Worm (Caenorhabditis elegans) whole organism, young adult: ENCODE results near the gene C04E6.5.

Source experiments
- F23B12.7 ChIP-seq: sonication (generic microtip); optimal IDR thresholded peaks from 2 replicates; lab custom pipeline; 2017; ENCODE audit warnings: missing genetic modification characterization, mild to moderate bottlenecking, missing compliant biosample characterization, antibody characterized with exemption, moderate library complexity; ENCODE audit not compliant: insufficient read depth
- F37B4.10 ChIP-seq: fragments of 200-800 bp; sonication (Bioruptor generic); IDR thresholded peaks from 2 replicates; pipeline ENCODE4 v1.3.6; 2022; ENCODE audit warnings: missing genetic modification characterization, missing compliant biosample characterization
- F52B5.7 ChIP-seq: sonication (generic microtip); optimal IDR thresholded peaks from 2 replicates; lab custom pipeline; 2016; ENCODE audit warnings: mild to moderate bottlenecking, missing genetic modification characterization, missing compliant biosample characterization
- Y53F4B.3 ChIP-seq: fragments of 200-800 bp; sonication (Bioruptor generic); IDR thresholded peaks from 2 replicates; pipeline ENCODE4 v1.3.6; 2022; ENCODE audit warnings: missing genetic modification reagents, missing genetic modification characterization, missing compliant biosample characterization
- Y53G8AR.9 ChIP-seq: fragments of 200-800 bp; sonication (Bioruptor generic); conservative IDR thresholded peaks from 2 replicates; pipeline ENCODE4 v1.3.6; 2022; ENCODE audit warnings: missing genetic modification reagents, missing genetic modification characterization, missing compliant biosample characterization
- Y56A3A.18 ChIP-seq: fragments of 200-800 bp; sonication (Bioruptor generic); IDR thresholded peaks from 2 replicates; pipeline ENCODE4 v1.3.6; 2022; ENCODE audit warnings: missing genetic modification reagents, missing genetic modification characterization, missing compliant biosample characterization
- Y95B8A.8 ChIP-seq: fragments of 200-800 bp; sonication (Bioruptor generic); IDR thresholded peaks from 2 replicates; pipeline ENCODE4 v1.3.6; 2022; ENCODE audit warnings: missing genetic modification reagents, missing genetic modification characterization, missing compliant biosample characterization
- atf-7 ChIP-seq: sonication (generic microtip); optimal IDR thresholded peaks from 2 replicates; lab custom pipeline; 2017; ENCODE audit warnings: mild to moderate bottlenecking, missing genetic modification characterization, missing compliant biosample characterization
- cebp-2 ChIP-seq: fragments of 200-800 bp; sonication (Bioruptor generic); IDR thresholded peaks from 2 replicates; pipeline ENCODE4 v1.3.6; 2022; ENCODE audit warnings: missing genetic modification characterization, missing compliant biosample characterization
- ceh-79 ChIP-seq: sonication (generic microtip); optimal IDR thresholded peaks from 2 replicates; lab custom pipeline; 2017; ENCODE audit warnings: mild to moderate bottlenecking, missing genetic modification characterization, missing compliant biosample characterization
- ceh-91 ChIP-seq: fragments of 200-800 bp; sonication (Bioruptor generic); IDR thresholded peaks from 2 replicates; pipeline ENCODE4 v1.3.6; 2022; ENCODE audit warnings: missing genetic modification reagents, missing genetic modification characterization, missing compliant biosample characterization
- dox-1 ChIP-seq: fragments of 200-800 bp; sonication (Bioruptor generic); IDR thresholded peaks from 2 replicates; pipeline ENCODE4 v1.3.6; 2022; ENCODE audit warnings: missing genetic modification reagents, missing genetic modification characterization, missing compliant biosample characterization
- egl-18 ChIP-seq: fragments of 200-800 bp; sonication (Bioruptor generic); IDR thresholded peaks from 2 replicates; pipeline ENCODE4 v1.3.6; 2022; ENCODE audit warnings: missing genetic modification reagents, missing genetic modification characterization, missing compliant biosample characterization
- egl-44 ChIP-seq: fragments of 200-800 bp; sonication (Bioruptor generic); IDR thresholded peaks from 2 replicates; pipeline ENCODE4 v1.3.6; 2022; ENCODE audit warnings: missing genetic modification reagents, missing genetic modification characterization, missing compliant biosample characterization
- egrh-3 ChIP-seq: fragments of 200-800 bp; sonication (Bioruptor generic); IDR thresholded peaks from 2 replicates; pipeline ENCODE4 v1.3.6; 2022; ENCODE audit warnings: missing genetic modification reagents, missing genetic modification characterization, missing compliant biosample characterization
- ets-4 ChIP-seq: fragments of 200-800 bp; sonication (Bioruptor generic); optimal IDR thresholded peaks from 2 replicates; lab custom pipeline; 2018; ENCODE audit warnings: mild to moderate bottlenecking, missing genetic modification characterization, missing compliant biosample characterization
- him-1 ChIP-seq: sonication (generic microtip); optimal IDR thresholded peaks from 2 replicates; lab custom pipeline; 2016; ENCODE audit warnings: missing genotype, missing genetic modification reagents, missing genetic modification characterization, missing compliant biosample characterization
- hlh-26 ChIP-seq: fragments of 200-800 bp; sonication (Bioruptor generic); conservative IDR thresholded peaks from 2 replicates; pipeline ENCODE4 v1.3.6; 2022; ENCODE audit warnings: missing genetic modification reagents, missing genetic modification characterization, missing compliant biosample characterization
- hmg-20 ChIP-seq: fragments of 200-800 bp; sonication (Bioruptor generic); IDR thresholded peaks from 2 replicates; pipeline ENCODE4 v1.3.6; 2022; ENCODE audit warnings: missing genetic modification reagents, missing genetic modification characterization, missing compliant biosample characterization
- hrde-1 ChIP-seq: sonication (generic microtip); optimal IDR thresholded peaks from 2 replicates; lab custom pipeline; 2016; ENCODE audit warnings: missing genetic modification characterization, mild to moderate bottlenecking, missing compliant biosample characterization, moderate library complexity, missing genotype, missing genetic modification reagents, borderline replicate concordance
- let-526 ChIP-seq: fragments of 200-800 bp; sonication (Bioruptor generic); IDR thresholded peaks from 2 replicates; pipeline ENCODE4 v1.3.6; 2022; ENCODE audit warnings: missing genetic modification reagents, missing genetic modification characterization, missing compliant biosample characterization
- let-607 ChIP-seq, 2 experiments: fragments of 200-800 bp in 1 of 2; sonication (Bioruptor generic) in 1 of 2; sonication (generic microtip) in 1 of 2; optimal IDR thresholded peaks; 2 replicates each; lab custom pipeline; 2016 to 2018; ENCODE audit warnings: mild to moderate bottlenecking in 2 of 2, missing compliant biosample characterization in 2 of 2, missing genetic modification characterization in 2 of 2, moderate library complexity in 2 of 2, missing genotype in 1 of 2
- lin-40 ChIP-seq: sonication (generic microtip); optimal IDR thresholded peaks from 2 replicates; lab custom pipeline; 2016; ENCODE audit warnings: missing genetic modification characterization, mild to moderate bottlenecking, missing compliant biosample characterization, missing genotype, missing genetic modification reagents
- lsl-1 ChIP-seq: fragments of 200-800 bp; sonication (Bioruptor generic); optimal IDR thresholded peaks from 2 replicates; lab custom pipeline; 2018; ENCODE audit warnings: mild to moderate bottlenecking, missing genetic modification characterization, moderate library complexity, missing compliant biosample characterization
- mes-4 ChIP-seq: sonication (generic microtip); optimal IDR thresholded peaks from 2 replicates; lab custom pipeline; 2016; ENCODE audit warnings: missing genotype, missing genetic modification characterization, missing compliant biosample characterization
- nfya-2 ChIP-seq: fragments of 200-800 bp; sonication (Bioruptor generic); IDR thresholded peaks from 2 replicates; pipeline ENCODE4 v1.3.6; 2022; ENCODE audit warnings: missing genetic modification reagents, missing genetic modification characterization, missing compliant biosample characterization
- nfyb-1 ChIP-seq: fragments of 200-800 bp; sonication (Bioruptor generic); IDR thresholded peaks from 2 replicates; pipeline ENCODE4 v1.3.6; 2022; ENCODE audit warnings: missing genetic modification reagents, missing genetic modification characterization, missing compliant biosample characterization
- nhr-120 ChIP-seq: fragments of 200-800 bp; sonication (Bioruptor generic); IDR thresholded peaks from 2 replicates; pipeline ENCODE4 v1.3.6; 2022; ENCODE audit warnings: missing genetic modification characterization, missing compliant biosample characterization
- nhr-80 ChIP-seq: sonication (generic microtip); optimal IDR thresholded peaks from 2 replicates; lab custom pipeline; 2016; ENCODE audit warnings: missing genetic modification characterization, missing compliant biosample characterization
- rec-8 ChIP-seq, 2 experiments: sonication (generic microtip); optimal IDR thresholded peaks; 2 replicates each; lab custom pipeline; 2016; ENCODE audit warnings: mild to moderate bottlenecking in 2 of 2, missing genetic modification characterization in 2 of 2, missing genetic modification reagents in 2 of 2, missing genotype in 2 of 2, missing biosample characterization in 1 of 2, missing compliant biosample characterization in 1 of 2, moderate library complexity in 1 of 2
- repo-1 ChIP-seq: sonication (generic microtip); optimal IDR thresholded peaks from 2 replicates; lab custom pipeline; 2017; ENCODE audit warnings: mild to moderate bottlenecking, missing genetic modification characterization, missing compliant biosample characterization
- snpc-1.3 ChIP-seq: sonication (generic microtip); optimal IDR thresholded peaks from 2 replicates; lab custom pipeline; 2017; ENCODE audit warnings: missing genetic modification characterization, mild to moderate bottlenecking, missing compliant biosample characterization, antibody characterized with exemption, moderate library complexity, missing genotype, missing genetic modification reagents; ENCODE audit not compliant: insufficient read depth
- somi-1 ChIP-seq: fragments of 200-800 bp; sonication (Bioruptor generic); optimal IDR thresholded peaks from 2 replicates; lab custom pipeline; 2018; ENCODE audit warnings: mild to moderate bottlenecking, missing genetic modification characterization, missing compliant biosample characterization
- tbp1 ChIP-seq: fragments of 200-800 bp; sonication (Bioruptor generic); optimal IDR thresholded peaks from 2 replicates; lab custom pipeline; 2018; ENCODE audit warnings: mild to moderate bottlenecking, missing genetic modification characterization, missing compliant biosample characterization
- tbx-9 ChIP-seq: sonication (generic microtip); optimal IDR thresholded peaks from 2 replicates; lab custom pipeline; 2016; ENCODE audit warnings: borderline replicate concordance, missing genetic modification characterization, inconsistent platforms, missing compliant biosample characterization
- ztf-25 ChIP-seq: fragments of 200-800 bp; sonication (Bioruptor generic); IDR thresholded peaks from 2 replicates; pipeline ENCODE4 v1.3.6; 2022; ENCODE audit warnings: missing genetic modification reagents, missing genetic modification characterization, missing compliant biosample characterization
- ztf-26 ChIP-seq: sonication (generic microtip); optimal IDR thresholded peaks from 2 replicates; lab custom pipeline; 2017; ENCODE audit warnings: missing genetic modification characterization, missing compliant biosample characterization
- ztf-6 ChIP-seq: fragments of 200-800 bp; sonication (Bioruptor generic); IDR thresholded peaks from 2 replicates; pipeline ENCODE4 v1.3.6; 2022; ENCODE audit warnings: missing genetic modification reagents, missing genetic modification characterization, missing compliant biosample characterization

Gene C04E6.5

ce11 chrV:5922236-5922635 lies 20.3 kb downstream of the C04E6.5 start, which contains the start of gene srsx-18:
TSS of gene srsx-18 (plus strand) at chrV:5922536.
- TF ChIP-seq hmg-20 (no peak), repo-1 (tag; lab: Kevin White, UChicago) (no peak), hrde-1 (tag; lab: Kevin White, UChicago) (no peak), F23B12.7 (tag; lab: Kevin White, UChicago) (no peak), egrh-3 (GFP tag; lab: Robert Waterston, UW) (no peak), dox-1 (GFP tag; lab: Robert Waterston, UW) (no peak), ztf-26 (no peak)

- TF ChIP-seq mes-4 (tag; lab: Kevin White, UChicago) (no peak), nfya-2 (GFP tag; lab: Robert Waterston, UW) (no peak), Y53F4B.3 (GFP tag; lab: Robert Waterston, UW) (no peak)
These were observed 25.4 kb downstream of the C04E6.5 start, which contains the start of gene srsx-17 for ce11 chrV:5927347-5927746. TSS of gene srsx-17 (plus strand) at chrV:5927647.

- TF ChIP-seq nfyb-1 (GFP tag; lab: Robert Waterston, UW) (no peak), lin-40 (tag; lab: Kevin White, UChicago) (no peak), Y53G8AR.9 (GFP tag; lab: Robert Waterston, UW) (no peak), let-607 (tag; optimal IDR thresholded peaks at IDR 0.05; lab: Kevin White, UChicago) (no peak), ztf-6 (GFP tag; lab: Robert Waterston, UW) (no peak), him-1 (tag; lab: Kevin White, UChicago) (no peak), tbp1 (GFP tag; lab: Kevin White, UChicago) (no peak), nhr-120 (no peak), hlh-26 (GFP tag; lab: Robert Waterston, UW) (no peak), cebp-2 (GFP tag; lab: Robert Waterston, UW) (no peak), ztf-25 (GFP tag; lab: Robert Waterston, UW) (no peak), F52B5.7 (tag; lab: Kevin White, UChicago) (no peak), egrh-3 (GFP tag; lab: Robert Waterston, UW) (no peak), Y95B8A.8 (no peak), tbx-9 (tag; lab: Kevin White, UChicago) (no peak), nhr-80 (tag; lab: Kevin White, UChicago) (no peak), Y56A3A.18 (GFP tag; lab: Robert Waterston, UW) (no peak)
These were observed 26.1 kb downstream of the C04E6.5 start for ce11 chrV:5928006-5928405.

- TF ChIP-seq atf-7 (tag; lab: Kevin White, UChicago): no peak
- peak; percentile 64 for TF ChIP-seq nhr-80 (tag; lab: Kevin White, UChicago)
These were observed 28.7 kb downstream of the C04E6.5 start, which contains the start of gene galt-1 for ce11 chrV:5930588-5930987. TSS of gene galt-1 (plus strand) at chrV:5930905.

ce11 chrV:5936691-5937090 lies 34.8 kb downstream of the C04E6.5 start, which contains the start of the genes M03F8.5 and M03F8.7:
TSS of gene M03F8.5 (minus strand) at chrV:5936791.
TSS of gene M03F8.7 (plus strand) at chrV:5936939.
- TF ChIP-seq ets-4 (GFP tag; lab: Kevin White, UChicago) (no peak), ceh-91 (GFP tag; lab: Robert Waterston, UW) (no peak), let-526 (GFP tag; lab: Robert Waterston, UW) (no peak), lsl-1 (GFP tag; lab: Kevin White, UChicago) (no peak), rec-8 (tag; optimal IDR thresholded peaks at IDR 0.05; lab: Kevin White, UChicago) (no peak), tbp1 (GFP tag; lab: Kevin White, UChicago) (no peak), nfya-2 (GFP tag; lab: Robert Waterston, UW) (no peak), egl-18 (no peak), nhr-120 (no peak), egl-44 (GFP tag; lab: Robert Waterston, UW) (no peak), F37B4.10 (GFP tag; lab: Robert Waterston, UW) (no peak), somi-1 (GFP tag; lab: Kevin White, UChicago) (no peak), snpc-1.3 (tag; lab: Kevin White, UChicago) (no peak), ceh-79 (no peak)
